Fruit fly (Drosophila melanogaster): Measurements from ENCODE around the gene CG8945.

CG8945 gene

DNA sequence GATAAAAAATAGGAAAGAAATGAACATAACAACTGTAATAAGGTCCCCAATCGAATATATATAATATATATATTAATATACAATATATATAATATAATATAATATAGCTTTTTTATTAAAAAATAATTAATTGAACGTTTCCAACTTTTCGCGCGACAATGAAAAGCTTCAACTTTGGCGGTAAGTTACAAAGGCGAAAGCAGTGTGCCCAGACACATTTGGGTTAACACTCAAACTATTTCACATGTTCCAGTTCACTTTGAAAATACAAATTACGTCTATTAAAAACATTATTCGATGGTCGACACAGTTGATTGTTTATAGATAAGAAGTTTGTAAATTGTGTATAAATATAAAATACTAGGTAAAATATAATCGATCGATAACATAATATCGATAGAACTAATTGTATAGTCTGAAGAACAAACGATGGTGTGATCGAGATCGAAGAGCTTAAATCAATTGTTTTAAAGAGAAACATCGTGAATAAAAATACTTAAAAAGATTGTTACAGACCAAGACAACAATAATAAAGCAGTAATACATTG is 18.8 kb upstream of the CG8945 start (continued):
- TF ChIP-seq CG8290 (GFP tag; optimal IDR thresholded peaks at IDR 0.05), result peak; percentile 21
- no peak for TF ChIP-seq CG8290 (tag; optimal IDR thresholded peaks at IDR 0.05)
- TF ChIP-seq CG18764 (GFP tag; optimal IDR thresholded peaks at IDR 0.05), result no peak
- no peak for TF ChIP-seq Hr3 (GFP tag; optimal IDR thresholded peaks at IDR 0.05)
- TF ChIP-seq CrebB (tag; optimal IDR thresholded peaks at IDR 0.05), result no peak
- peak; percentile 33 for TF ChIP-seq pzg (GFP tag; optimal IDR thresholded peaks at IDR 0.05)
- no peak for TF ChIP-seq peb (GFP tag; IDR thresholded peaks at IDR 0.05)
- TF ChIP-seq Xrp1 (GFP tag; IDR thresholded peaks at IDR 0.05), result no peak
- TF ChIP-seq tna (GFP tag; IDR thresholded peaks at IDR 0.05; ENCODE audit: partially characterized antibody), result no peak
- no peak for TF ChIP-seq Tbp (GFP tag; optimal IDR thresholded peaks at IDR 0.05)
- no peak for TF ChIP-seq esg (GFP tag; conservative IDR thresholded peaks at IDR 0.05)
- TF ChIP-seq ash1 (GFP tag; optimal IDR thresholded peaks at IDR 0.05), result no peak
- no peak for TF ChIP-seq Hey (tag; optimal IDR thresholded peaks at IDR 0.05)
- TF ChIP-seq CG2202 (tag; optimal IDR thresholded peaks at IDR 0.05), result no peak
- peak; percentile 73 for TF ChIP-seq E2f2 (GFP tag; IDR thresholded peaks at IDR 0.05)
- no peak for TF ChIP-seq CG9437 (GFP tag; optimal IDR thresholded peaks at IDR 0.05)
- no peak for TF ChIP-seq CG15601 (tag; optimal IDR thresholded peaks at IDR 0.05)
- TF ChIP-seq crc (GFP tag; optimal IDR thresholded peaks at IDR 0.05), result no peak
- no peak for TF ChIP-seq sim (GFP tag; IDR thresholded peaks at IDR 0.05)
- peak; percentile 62 for TF ChIP-seq Scr (GFP tag; IDR thresholded peaks at IDR 0.05; ENCODE audit: partially characterized antibody)
- TF ChIP-seq Mrtf (GFP tag; IDR thresholded peaks at IDR 0.05), result no peak
- no peak for TF ChIP-seq wdn (GFP tag; IDR thresholded peaks at IDR 0.05)
- TF ChIP-seq Abd-B (GFP tag; optimal IDR thresholded peaks at IDR 0.05), result no peak
- TF ChIP-seq CG34224 (GFP tag; IDR thresholded peaks at IDR 0.05; ENCODE audit: partially characterized antibody), result peak; percentile 65
- peak; percentile 64 for TF ChIP-seq Dp (GFP tag; optimal IDR thresholded peaks at IDR 0.05)
- no peak for TF ChIP-seq yki (optimal IDR thresholded peaks at IDR 0.05)
- no peak for TF ChIP-seq CG1647 (GFP tag; optimal IDR thresholded peaks at IDR 0.05)
- TF ChIP-seq lola (GFP tag; optimal IDR thresholded peaks at IDR 0.05), result no peak
- TF ChIP-seq CG7987 (GFP tag; optimal IDR thresholded peaks at IDR 0.05), result no peak
- TF ChIP-seq danr (GFP tag; IDR thresholded peaks at IDR 0.05), result no peak
- TF ChIP-seq CG30403 (GFP tag; optimal IDR thresholded peaks at IDR 0.05), result no peak
- no peak; the same call in 1 of the 2 replicates for TF ChIP-seq Bgb (GFP tag; IDR thresholded peaks at IDR 0.05; ENCODE audit: partially characterized antibody)
- TF ChIP-seq Usf (GFP tag; optimal IDR thresholded peaks at IDR 0.05), result no peak
- TF ChIP-seq CG15514 (GFP tag; optimal IDR thresholded peaks at IDR 0.05), result peak; percentile 25
- no peak for TF ChIP-seq Spps (tag; optimal IDR thresholded peaks at IDR 0.05)
- TF ChIP-seq unpg (GFP tag; optimal IDR thresholded peaks at IDR 0.05), result no peak
- no peak for TF ChIP-seq CG10654 (GFP tag; optimal IDR thresholded peaks at IDR 0.05)
- TF ChIP-seq Antp (GFP tag; optimal IDR thresholded peaks at IDR 0.05), result no peak
- peak; percentile 57 for TF ChIP-seq Dref (GFP tag; IDR thresholded peaks at IDR 0.05)
- TF ChIP-seq CG11696 (GFP tag; IDR thresholded peaks at IDR 0.05), result no peak
- no peak for TF ChIP-seq CG11247 (GFP tag; IDR thresholded peaks at IDR 0.05)
- TF ChIP-seq CG18599 (GFP tag; optimal IDR thresholded peaks at IDR 0.05), result no peak
- peak; percentile 61 for TF ChIP-seq CG16813 (GFP tag; IDR thresholded peaks at IDR 0.05; ENCODE audit: partially characterized antibody)
- TF ChIP-seq h (optimal IDR thresholded peaks at IDR 0.05), result no peak
- peak; percentile 52; the same call in 1 of the 2 replicates for TF ChIP-seq sna (GFP tag; IDR thresholded peaks at IDR 0.05; ENCODE audit: partially characterized antibody)
- no peak for TF ChIP-seq Hmx (GFP tag; optimal IDR thresholded peaks at IDR 0.05)
- no peak for TF ChIP-seq Dfd (GFP tag; optimal IDR thresholded peaks at IDR 0.05)
- peak; percentile 66 for TF ChIP-seq Dll (GFP tag; IDR thresholded peaks at IDR 0.05; ENCODE audit: partially characterized antibody)
- peak; percentile 56; the same call in 1 of the 2 replicates for TF ChIP-seq amos (GFP tag; IDR thresholded peaks at IDR 0.05; ENCODE audit: partially characterized antibody)
- no peak for TF ChIP-seq CG2199 (GFP tag; IDR thresholded peaks at IDR 0.05)
- no peak for TF ChIP-seq nau (GFP tag; optimal IDR thresholded peaks at IDR 0.05)
